Worm (Caenorhabditis elegans): ENCODE measurements around the gene bus-4.

The bus-4 gene

ce11 chrIV:4683149-4683548, 4.9 kb upstream of the bus-4 start:
- peak; percentile 59 for TF ChIP-seq nfya-1 (tag; optimal IDR thresholded peaks at IDR 0.05; ENCODE audit: insufficient read depth)
- no peak for TF ChIP-seq R02D3.7 (tag; optimal IDR thresholded peaks at IDR 0.05)

ce11 chrIV:4686291-4686830, 1.7 kb upstream of the bus-4 start:
- no peak for TF ChIP-seq ceh-9 (tag; optimal IDR thresholded peaks at IDR 0.05)
- peak; percentile 83 for TF ChIP-seq nfya-1 (tag; optimal IDR thresholded peaks at IDR 0.05; ENCODE audit: insufficient read depth)
- no peak for TF ChIP-seq pha-4 (tag; optimal IDR thresholded peaks at IDR 0.05)
- no peak for TF ChIP-seq egl-5 (tag; optimal IDR thresholded peaks at IDR 0.05)

- TF ChIP-seq nhr-25 (tag; optimal IDR thresholded peaks at IDR 0.05) (peak; percentile 48), lin-15B (tag; optimal IDR thresholded peaks at IDR 0.05) (no peak), aly-2 (tag; optimal IDR thresholded peaks at IDR 0.05) (no peak), elt-1 (tag; optimal IDR thresholded peaks at IDR 0.05) (peak; percentile 18)
These were observed 1.2 kb upstream of the bus-4 start for ce11 chrIV:4686898-4687297.

ce11 chrIV:4692463-4692862, 4.4 kb downstream of the bus-4 start, which contains the start of gene spe-51:
Gene spe-51 (plus strand): TSS chrIV:4692763.
- no peak for TF ChIP-seq egl-27 (tag; optimal IDR thresholded peaks at IDR 0.05)
- no peak for TF ChIP-seq ama-1 (optimal IDR thresholded peaks at IDR 0.05)
- no peak for TF ChIP-seq fkh-2 (tag; optimal IDR thresholded peaks at IDR 0.05)
- no peak for TF ChIP-seq lin-15B (tag; optimal IDR thresholded peaks at IDR 0.05)
- no peak for TF ChIP-seq nhr-12 (tag; optimal IDR thresholded peaks at IDR 0.05)

- no peak for TF ChIP-seq elt-2 (tag; optimal IDR thresholded peaks at IDR 0.05)
- TF ChIP-seq nhr-77 (tag; optimal IDR thresholded peaks at IDR 0.05): no peak
- no peak for TF ChIP-seq eor-1 (tag; optimal IDR thresholded peaks at IDR 0.05)
- no peak for TF ChIP-seq lin-39 (tag; optimal IDR thresholded peaks at IDR 0.05)
- no peak for TF ChIP-seq egl-27 (tag; optimal IDR thresholded peaks at IDR 0.05)
- TF ChIP-seq ZK546.5 (tag; optimal IDR thresholded peaks at IDR 0.05): no peak
- no peak for TF ChIP-seq nhr-28 (tag; optimal IDR thresholded peaks at IDR 0.05)
- no peak for TF ChIP-seq tbx-2 (tag; optimal IDR thresholded peaks at IDR 0.05)
- TF ChIP-seq nhr-25 (tag; optimal IDR thresholded peaks at IDR 0.05): no peak
- TF ChIP-seq nhr-67 (tag; optimal IDR thresholded peaks at IDR 0.05): no peak
- no peak for TF ChIP-seq hmg-11 (tag; optimal IDR thresholded peaks at IDR 0.05)
- no peak for TF ChIP-seq fkh-2 (tag; optimal IDR thresholded peaks at IDR 0.05)
- TF ChIP-seq ztf-4 (tag; optimal IDR thresholded peaks at IDR 0.05): no peak
- TF ChIP-seq aly-2 (tag; optimal IDR thresholded peaks at IDR 0.05): no peak
- TF ChIP-seq egl-5 (tag; optimal IDR thresholded peaks at IDR 0.05): no peak
- no peak for TF ChIP-seq elt-1 (tag; optimal IDR thresholded peaks at IDR 0.05)
- TF ChIP-seq nhr-11 (tag; optimal IDR thresholded peaks at IDR 0.05): no peak
- TF ChIP-seq ceh-9 (tag; optimal IDR thresholded peaks at IDR 0.05): no peak
These were observed 15.8 kb downstream of the bus-4 start, which contains the start of gene ogdh-1 for ce11 chrIV:4703911-4704310. Gene ogdh-1 (minus strand): TSS chrIV:4704011.

- TF ChIP-seq ceh-82 (tag; optimal IDR thresholded peaks at IDR 0.05) (no peak), lin-15B (tag; optimal IDR thresholded peaks at IDR 0.05) (peak; percentile 68), nhr-77 (tag; optimal IDR thresholded peaks at IDR 0.05) (no peak), nhr-43 (tag; optimal IDR thresholded peaks at IDR 0.05; ENCODE audit: poor library complexity, severe bottlenecking) (no peak), tbx-2 (tag; optimal IDR thresholded peaks at IDR 0.05) (no peak), elt-2 (tag; optimal IDR thresholded peaks at IDR 0.05) (peak; percentile 72), aly-2 (tag; optimal IDR thresholded peaks at IDR 0.05) (no peak), lin-39 (tag; optimal IDR thresholded peaks at IDR 0.05) (peak; percentile 60), hmg-11 (tag; optimal IDR thresholded peaks at IDR 0.05) (peak; percentile 7), nhr-23 (tag; optimal IDR thresholded peaks at IDR 0.05) (peak; percentile 72), ztf-11 (tag; optimal IDR thresholded peaks at IDR 0.05) (no peak), nhr-25 (tag; optimal IDR thresholded peaks at IDR 0.05) (peak; percentile 55), pqm-1 (tag; optimal IDR thresholded peaks at IDR 0.05) (peak; percentile 47), fkh-2 (tag; optimal IDR thresholded peaks at IDR 0.05) (no peak), ztf-4 (tag; optimal IDR thresholded peaks at IDR 0.05) (no peak), lsy-12 (tag; optimal IDR thresholded peaks at IDR 0.05) (peak; percentile 45), egl-5 (tag; optimal IDR thresholded peaks at IDR 0.05) (peak; percentile 7), egl-27 (tag; optimal IDR thresholded peaks at IDR 0.05) (no peak), jun-1 (tag; optimal IDR thresholded peaks at IDR 0.05) (peak; percentile 58), ceh-16 (tag; optimal IDR thresholded peaks at IDR 0.05) (no peak), nfya-1 (tag; optimal IDR thresholded peaks at IDR 0.05; ENCODE audit: insufficient read depth) (peak; percentile 92), ZK546.5 (tag; optimal IDR thresholded peaks at IDR 0.05) (no peak), pha-4 (tag; optimal IDR thresholded peaks at IDR 0.05) (peak; percentile 67), snpc-4 (tag; optimal IDR thresholded peaks at IDR 0.05) (peak; percentile 46), unc-62 (GFP tag; optimal IDR thresholded peaks at IDR 0.05) (no peak)
These were observed 17.1 kb downstream of the bus-4 start for ce11 chrIV:4705182-4705581.

All from whole organism, L3 larva.